Worm (Caenorhabditis elegans) whole organism, L1 larva: ENCODE measurements around the gene Y73C8C.4.
A peak's percentile ranks its signal among the peaks of the same experiment; 100 is the strongest.

Source experiments
- C16A3.4 ChIP-seq: fragments of 150-350 bp; optimal IDR thresholded peaks from 2 replicates; lab custom pipeline; 2014; ENCODE audit warnings: missing biosample characterization, missing genetic modification characterization
- F16B12.6 ChIP-seq: fragments of 150-350 bp; optimal IDR thresholded peaks from 2 replicates; lab custom pipeline; 2014; ENCODE audit warnings: missing biosample characterization, missing genetic modification characterization
- Y116A8C.19 ChIP-seq: sonication (generic microtip); optimal IDR thresholded peaks from 2 replicates; lab custom pipeline; 2016; ENCODE audit warnings: missing compliant biosample characterization, missing genetic modification characterization, borderline replicate concordance
- aha-1 ChIP-seq: fragments of 150-350 bp; optimal IDR thresholded peaks from 2 replicates; lab custom pipeline; 2014; ENCODE audit warnings: missing biosample characterization, missing genetic modification characterization
- ceh-8 ChIP-seq: fragments of 200-800 bp; sonication (Bioruptor generic); optimal IDR thresholded peaks from 2 replicates; lab custom pipeline; 2018; ENCODE audit warnings: mild to moderate bottlenecking, missing genetic modification characterization, moderate library complexity, missing compliant biosample characterization
- ceh-88 ChIP-seq: fragments of 200-800 bp; sonication (Bioruptor generic); IDR thresholded peaks from 2 replicates; pipeline ENCODE4 v1.3.6; 2022; ENCODE audit warnings: missing genetic modification characterization, missing compliant biosample characterization
- dpl-1 ChIP-seq, 3 experiments: fragments of 150-350 bp in 2 of 3; sonication (generic microtip) in 1 of 3; optimal IDR thresholded peaks; 2 replicates each; lab custom pipeline; 2014 to 2017; ENCODE audit warnings: missing biosample characterization in 3 of 3, missing genetic modification characterization in 3 of 3, missing genetic modification reagents in 3 of 3
- efl-3 ChIP-seq: fragments of 200-800 bp; sonication (Bioruptor generic); optimal IDR thresholded peaks from 2 replicates; lab custom pipeline; 2018; ENCODE audit warnings: mild to moderate bottlenecking, missing genetic modification characterization, missing compliant biosample characterization
- egl-13 ChIP-seq: sonication (generic microtip); optimal IDR thresholded peaks from 2 replicates; lab custom pipeline; 2016; ENCODE audit warnings: missing genotype, missing genetic modification reagents, missing genetic modification characterization, missing compliant biosample characterization
- elt-2 ChIP-seq: sonication (generic microtip); optimal IDR thresholded peaks from 2 replicates; lab custom pipeline; 2016; ENCODE audit warnings: missing genetic modification characterization, mild to moderate bottlenecking, inconsistent platforms, missing compliant biosample characterization, missing genetic modification reagents
- fkh-10 ChIP-seq: sonication (generic microtip); optimal IDR thresholded peaks from 2 replicates; lab custom pipeline; 2017; ENCODE audit warnings: missing biosample characterization, missing genetic modification reagents, missing genetic modification characterization
- grh-1 ChIP-seq: fragments of 200-800 bp; sonication (Bioruptor generic); IDR thresholded peaks from 2 replicates; pipeline ENCODE4 v1.3.6; 2022; ENCODE audit warnings: missing genetic modification reagents, missing genetic modification characterization, missing compliant biosample characterization
- hlh-4 ChIP-seq: sonication (generic microtip); optimal IDR thresholded peaks from 2 replicates; lab custom pipeline; 2016; ENCODE audit warnings: mild to moderate bottlenecking, missing genetic modification characterization, missing compliant biosample characterization
- hpl-2 ChIP-seq: fragments of 150-350 bp; optimal IDR thresholded peaks from 2 replicates; lab custom pipeline; 2014; ENCODE audit warnings: missing biosample characterization, missing genetic modification reagents, missing genetic modification characterization
- isw-1 ChIP-seq: fragments of 200-800 bp; sonication (Bioruptor generic); IDR thresholded peaks from 2 replicates; pipeline ENCODE4 v1.3.6; 2022; ENCODE audit warnings: missing genetic modification characterization, missing compliant biosample characterization
- jun-1 ChIP-seq: fragments of 150-350 bp; optimal IDR thresholded peaks from 2 replicates; lab custom pipeline; 2014; ENCODE audit warnings: missing biosample characterization, missing genetic modification reagents, missing genetic modification characterization
- lin-15B ChIP-seq: fragments of 150-350 bp; sonication (generic microtip); optimal IDR thresholded peaks from 3 replicates; lab custom pipeline; 2014; ENCODE audit warnings: missing biosample characterization, missing genetic modification characterization
- lin-39 ChIP-seq: fragments of 150-350 bp; optimal IDR thresholded peaks from 2 replicates; lab custom pipeline; 2014; ENCODE audit warnings: missing biosample characterization, missing genetic modification reagents, missing genetic modification characterization
- lir-3 ChIP-seq: sonication (generic microtip); optimal IDR thresholded peaks from 2 replicates; lab custom pipeline; 2016; ENCODE audit warnings: mild to moderate bottlenecking, missing genetic modification characterization, moderate library complexity, missing compliant biosample characterization; ENCODE audit not compliant: poor library complexity
- lsy-2 ChIP-seq, 2 experiments: fragments of 150-350 bp; optimal IDR thresholded peaks; 2 replicates each; lab custom pipeline; 2014; ENCODE audit warnings: missing biosample characterization in 2 of 2, missing genetic modification characterization in 2 of 2
- mab-9 ChIP-seq: fragments of 200-800 bp; sonication (Bioruptor generic); IDR thresholded peaks from 2 replicates; pipeline ENCODE4 v1.3.6; 2022; ENCODE audit warnings: missing genetic modification reagents, missing genetic modification characterization, missing compliant biosample characterization
- mdl-1 ChIP-seq, 2 experiments: fragments of 150-350 bp; optimal IDR thresholded peaks; 2 replicates each; lab custom pipeline; 2014 to 2017; ENCODE audit warnings: missing biosample characterization in 2 of 2, missing genetic modification characterization in 2 of 2, inconsistent platforms in 1 of 2
- mef-2 ChIP-seq: fragments of 150-350 bp; optimal IDR thresholded peaks from 2 replicates; lab custom pipeline; 2014; ENCODE audit warnings: missing biosample characterization, missing genetic modification characterization
- nhr-11 ChIP-seq: fragments of 150-350 bp; optimal IDR thresholded peaks from 2 replicates; lab custom pipeline; 2014; ENCODE audit warnings: missing biosample characterization, missing genetic modification characterization
- nhr-12 ChIP-seq: sonication (generic microtip); optimal IDR thresholded peaks from 2 replicates; lab custom pipeline; 2017; ENCODE audit warnings: missing biosample characterization, missing genetic modification characterization
- nhr-19 ChIP-seq: fragments of 200-800 bp; sonication (Bioruptor generic); conservative IDR thresholded peaks from 2 replicates; pipeline ENCODE4 v1.3.6; 2022; ENCODE audit warnings: missing genetic modification characterization, missing compliant biosample characterization
- nhr-237 ChIP-seq: fragments of 150-350 bp; optimal IDR thresholded peaks from 2 replicates; lab custom pipeline; 2014; ENCODE audit warnings: missing biosample characterization, missing genetic modification characterization
- nhr-71 ChIP-seq: sonication (generic microtip); optimal IDR thresholded peaks from 2 replicates; lab custom pipeline; 2016; ENCODE audit warnings: mild to moderate bottlenecking, missing genetic modification characterization, moderate library complexity, missing compliant biosample characterization
- nhr-76 ChIP-seq: sonication (generic microtip); optimal IDR thresholded peaks from 2 replicates; lab custom pipeline; 2017; ENCODE audit warnings: missing biosample characterization, missing genetic modification characterization
- nhr-85 ChIP-seq: sonication (generic microtip); peaks from one replicate; lab custom pipeline; 2016; ENCODE audit warnings: missing genetic modification characterization, inconsistent platforms, missing compliant biosample characterization
- pag-3 ChIP-seq: sonication (generic microtip); optimal IDR thresholded peaks from 2 replicates; lab custom pipeline; 2017; ENCODE audit warnings: missing genetic modification characterization, mild to moderate bottlenecking, missing compliant biosample characterization, antibody characterized with exemption, borderline replicate concordance; ENCODE audit not compliant: insufficient read depth
- snpc-4 ChIP-seq: fragments of 150-350 bp; optimal IDR thresholded peaks from 2 replicates; lab custom pipeline; 2014; ENCODE audit warnings: missing biosample characterization, missing genetic modification characterization
- swsn-7 ChIP-seq: sonication (generic microtip); optimal IDR thresholded peaks from 2 replicates; lab custom pipeline; 2016; ENCODE audit warnings: missing genetic modification characterization, missing compliant biosample characterization
- tlp-1 ChIP-seq: fragments of 150-350 bp; optimal IDR thresholded peaks from 2 replicates; lab custom pipeline; 2014; ENCODE audit warnings: missing biosample characterization, missing genetic modification characterization
- unc-130 ChIP-seq: fragments of 150-350 bp; optimal IDR thresholded peaks from 2 replicates; lab custom pipeline; 2017; ENCODE audit warnings: missing biosample characterization, missing genetic modification characterization, inconsistent platforms
- unc-30 ChIP-seq: sonication (generic microtip); optimal IDR thresholded peaks from 2 replicates; lab custom pipeline; 2017; ENCODE audit warnings: missing biosample characterization, missing genetic modification characterization
- unc-62 ChIP-seq: fragments of 150-350 bp; optimal IDR thresholded peaks from 2 replicates; lab custom pipeline; 2014; ENCODE audit warnings: missing biosample characterization, missing genetic modification reagents, missing genetic modification characterization
- vab-15 ChIP-seq: sonication (generic microtip); optimal IDR thresholded peaks from 2 replicates; lab custom pipeline; 2017; ENCODE audit warnings: missing genotype, mild to moderate bottlenecking, missing genetic modification characterization, missing compliant biosample characterization
- zag-1 ChIP-seq: fragments of 150-350 bp; optimal IDR thresholded peaks from 2 replicates; lab custom pipeline; 2014; ENCODE audit warnings: missing biosample characterization, missing genetic modification characterization

Y73C8C.4 gene

DNA sequence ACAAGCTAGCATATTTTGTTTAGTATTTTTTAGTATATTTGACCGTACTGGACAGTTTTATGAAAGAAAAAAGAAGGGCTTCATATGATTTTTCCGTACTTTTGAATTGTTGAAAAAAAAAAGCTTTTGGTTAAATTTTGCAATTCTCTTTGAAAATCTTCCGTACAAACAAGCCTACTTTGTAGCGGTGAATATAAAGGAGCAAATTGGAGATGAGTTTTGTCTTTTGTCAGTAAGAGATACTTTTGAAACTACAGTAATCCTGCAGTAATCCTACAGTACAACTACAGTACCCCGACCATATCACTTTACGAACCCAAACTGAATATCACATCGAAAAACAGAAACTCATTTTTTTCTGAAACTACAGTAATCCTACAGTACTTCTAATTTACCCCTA lies 20.5 kb upstream of the Y73C8C.4 start:
- no peak for TF ChIP-seq lin-39 (tag; lab: Kevin White, UChicago)
- TF ChIP-seq hlh-4 = no peak
- TF ChIP-seq zag-1 = no peak
- no peak for TF ChIP-seq C16A3.4 (tag; lab: Kevin White, UChicago)
- TF ChIP-seq lir-3 = no peak
- TF ChIP-seq nhr-237 (tag; lab: Kevin White, UChicago) = no peak
- TF ChIP-seq nhr-12 (tag; lab: Kevin White, UChicago) = no peak
- TF ChIP-seq ceh-88 (GFP tag; lab: Robert Waterston, UW) = no peak
- TF ChIP-seq aha-1 (tag; lab: Kevin White, UChicago) = no peak
- no peak for TF ChIP-seq nhr-85
- no peak for TF ChIP-seq efl-3 (GFP tag; lab: Kevin White, UChicago)
- no peak for TF ChIP-seq snpc-4
- TF ChIP-seq nhr-19 (GFP tag; lab: Robert Waterston, UW) = no peak
- no peak for TF ChIP-seq swsn-7 (tag; lab: Kevin White, UChicago)
- TF ChIP-seq dpl-1 (GFP tag; optimal IDR thresholded peaks at IDR 0.05; lab: Kevin White, UChicago) = no peak
- no peak for TF ChIP-seq unc-30 (tag; lab: Kevin White, UChicago)
- no peak for TF ChIP-seq hpl-2
- TF ChIP-seq ceh-8 = no peak
- TF ChIP-seq jun-1 (tag; lab: Kevin White, UChicago) = no peak

- TF ChIP-seq fkh-10 (GFP tag; lab: Kevin White, UChicago) (no peak), mef-2 (no peak), mab-9 (GFP tag; lab: Robert Waterston, UW) (no peak), tlp-1 (tag; lab: Kevin White, UChicago) (no peak), mdl-1 (tag; optimal IDR thresholded peaks at IDR 0.05; lab: Kevin White, UChicago) (no peak)
These were observed 19.8 kb upstream of the Y73C8C.4 start, which contains the start of gene srt-56 for ce11 chrV:3121743-3122142. Gene srt-56, minus strand, starts transcription at chrV:3121843.

- TF ChIP-seq elt-2 (tag; lab: Kevin White, UChicago) (peak; percentile 46), nhr-11 (no peak), egl-13 (tag; lab: Kevin White, UChicago) (no peak)
These were observed 17.2 kb upstream of the Y73C8C.4 start for ce11 chrV:3119185-3119584.

DNA sequence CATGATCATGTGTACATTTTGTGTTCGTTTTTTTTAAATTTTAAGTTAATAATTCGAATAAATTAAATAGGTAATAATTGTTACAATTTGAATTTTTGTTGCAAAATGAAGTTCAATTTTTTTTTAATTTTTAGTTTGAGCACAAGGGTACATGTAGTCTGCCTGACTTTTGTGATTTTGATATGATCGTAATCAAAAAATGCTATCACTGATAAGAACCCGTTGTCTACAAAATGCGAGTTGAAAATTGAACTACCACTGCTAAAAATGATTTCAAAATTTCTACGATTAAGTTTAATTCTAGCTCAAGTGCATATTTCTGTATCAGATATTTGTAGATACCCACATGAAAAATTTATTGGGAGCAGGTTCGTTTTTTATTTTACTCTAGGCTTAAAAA lies 16.2 kb upstream of the Y73C8C.4 start, which contains the start of gene clec-210:
Gene clec-210, plus strand, starts transcription at position 211 of the 400 bp plus-strand sequence.
- TF ChIP-seq pag-3 (tag; lab: Kevin White, UChicago) (no peak), Y116A8C.19 (tag; lab: Kevin White, UChicago) (no peak), efl-3 (GFP tag; lab: Kevin White, UChicago) (no peak), isw-1 (GFP tag; lab: Robert Waterston, UW) (no peak), grh-1 (GFP tag; lab: Robert Waterston, UW) (no peak), zag-1 (no peak), tlp-1 (tag; lab: Kevin White, UChicago) (no peak), unc-62 (no peak)

ce11 chrV:3114973-3115372 lies 13.0 kb upstream of the Y73C8C.4 start, which contains the start of gene Y73C8C.3:
Gene Y73C8C.3, plus strand, starts transcription at chrV:3115273.
- TF ChIP-seq nhr-19 (GFP tag; lab: Robert Waterston, UW) (no peak), pag-3 (tag; lab: Kevin White, UChicago) (no peak), unc-62 (no peak), lsy-2 (tag; optimal IDR thresholded peaks at IDR 0.05; lab: Kevin White, UChicago) (no peak), vab-15 (tag; lab: Kevin White, UChicago) (no peak), unc-130 (tag; lab: Kevin White, UChicago) (no peak), lin-15B (tag; lab: Kevin White, UChicago) (no peak), mef-2 (no peak), swsn-7 (tag; lab: Kevin White, UChicago) (no peak), nhr-85 (no peak), egl-13 (tag; lab: Kevin White, UChicago) (no peak), nhr-76 (tag; lab: Kevin White, UChicago) (no peak), nhr-71 (tag; lab: Kevin White, UChicago) (no peak), F16B12.6 (tag; lab: Kevin White, UChicago) (no peak), unc-30 (tag; lab: Kevin White, UChicago) (no peak)
